Worm (Caenorhabditis elegans) whole organism, midembryonic: Measurements from ENCODE around the gene znf-782.

Experiments used
- T22C8.4 ChIP-seq: fragments of 200-800 bp; sonication (Bioruptor generic); IDR thresholded peaks from 2 replicates; pipeline ENCODE4 v1.3.6; 2022; ENCODE audit warnings: missing genetic modification characterization, missing compliant biosample characterization
- cog-1 ChIP-seq: sonication (generic microtip); optimal IDR thresholded peaks from 2 replicates; lab custom pipeline; 2016; ENCODE audit warnings: missing genetic modification characterization, missing compliant biosample characterization
- flt-1 ChIP-seq: fragments of 200-800 bp; sonication (Bioruptor generic); IDR thresholded peaks from 2 replicates; pipeline ENCODE4 v1.3.6; 2022; ENCODE audit warnings: missing genetic modification characterization, missing compliant biosample characterization
- klf-2 ChIP-seq: fragments of 200-800 bp; sonication (Bioruptor generic); conservative IDR thresholded peaks from 2 replicates; pipeline ENCODE4 v1.3.6; 2022; ENCODE audit warnings: missing genetic modification reagents, missing genetic modification characterization, missing compliant biosample characterization
- med-1 ChIP-seq: sonication (generic microtip); optimal IDR thresholded peaks from 2 replicates; lab custom pipeline; 2017; ENCODE audit warnings: missing genetic modification characterization, mild to moderate bottlenecking, missing compliant biosample characterization, antibody characterized with exemption, missing genetic modification reagents; ENCODE audit not compliant: insufficient read depth
- ref-1 ChIP-seq: fragments of 200-800 bp; sonication (Bioruptor generic); conservative IDR thresholded peaks from 2 replicates; pipeline ENCODE4 v1.3.6; 2022; ENCODE audit warnings: missing genetic modification reagents, missing genetic modification characterization, missing compliant biosample characterization
- tab-1 ChIP-seq: fragments of 200-800 bp; sonication (Bioruptor generic); IDR thresholded peaks from 2 replicates; pipeline ENCODE4 v1.3.6; 2022; ENCODE audit warnings: missing genetic modification characterization, missing compliant biosample characterization
- ztf-23 ChIP-seq: fragments of 200-800 bp; sonication (Bioruptor generic); IDR thresholded peaks from 2 replicates; pipeline ENCODE4 v1.3.6; 2022; ENCODE audit warnings: missing genetic modification reagents, missing genetic modification characterization, missing compliant biosample characterization
- ztf-29 ChIP-seq: fragments of 200-800 bp; sonication (Bioruptor generic); IDR thresholded peaks from 2 replicates; pipeline ENCODE4 v1.3.6; 2022; ENCODE audit warnings: missing genetic modification reagents, missing genetic modification characterization, missing compliant biosample characterization

znf-782 gene

DNA sequence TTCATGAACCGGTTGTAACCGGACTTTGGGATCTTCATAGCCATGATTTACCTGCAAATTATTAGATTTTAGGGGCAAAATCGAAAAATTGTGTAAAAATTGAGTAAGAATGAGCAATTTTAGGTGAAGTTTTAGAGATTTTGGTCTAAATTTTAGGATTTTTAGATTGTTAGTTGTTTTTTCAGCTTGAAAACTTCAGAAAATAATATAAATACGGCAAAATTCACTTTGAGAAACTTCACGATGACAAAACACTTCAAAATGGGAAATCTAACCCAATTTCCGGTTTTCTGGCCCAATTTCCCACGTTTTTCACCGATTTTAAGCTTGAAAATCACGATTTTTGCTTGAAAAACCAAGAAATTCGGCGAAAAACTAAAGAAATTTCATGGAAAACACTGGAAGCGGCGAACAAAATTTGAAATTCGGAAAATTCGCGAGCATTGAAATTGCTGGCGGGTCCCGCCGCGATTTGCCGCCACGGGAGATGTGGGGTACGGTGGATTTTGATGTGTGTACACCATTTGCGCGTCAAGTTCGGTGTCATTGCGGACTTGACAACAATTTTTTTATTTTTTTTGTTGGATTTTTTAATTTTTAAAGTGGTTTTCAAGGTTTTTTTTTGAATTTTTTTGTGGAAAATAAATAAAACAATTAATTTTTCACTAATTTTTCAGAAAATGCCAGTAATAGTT lies 26.7 kb upstream of the znf-782 start, which contains the start of the genes cct-8 and Y55F3AR.2:
Gene cct-8 (minus strand): TSS at position 51 of the 695 bp plus-strand sequence.
Gene Y55F3AR.2 (plus strand): TSS at position 672 of the 695 bp plus-strand sequence.
- TF ChIP-seq flt-1 = peak; percentile 81
- TF ChIP-seq ztf-23 (GFP tag; lab: Robert Waterston, UW) = peak; percentile 92
- TF ChIP-seq ztf-29 (GFP tag; lab: Robert Waterston, UW) = no peak
- TF ChIP-seq T22C8.4 (GFP tag; lab: Robert Waterston, UW) = peak; percentile 55; the same call in 1 of the 2 replicates
- no peak for TF ChIP-seq tab-1 (GFP tag; lab: Robert Waterston, UW)
- TF ChIP-seq klf-2 (GFP tag; lab: Robert Waterston, UW) = peak; percentile 52; the same call in 1 of the 2 replicates
- no peak for TF ChIP-seq ref-1 (GFP tag; lab: Robert Waterston, UW)
- TF ChIP-seq med-1 (GFP tag; lab: Kevin White, UChicago) = no peak
- peak; percentile 88 for TF ChIP-seq cog-1 (tag; lab: Kevin White, UChicago)

DNA sequence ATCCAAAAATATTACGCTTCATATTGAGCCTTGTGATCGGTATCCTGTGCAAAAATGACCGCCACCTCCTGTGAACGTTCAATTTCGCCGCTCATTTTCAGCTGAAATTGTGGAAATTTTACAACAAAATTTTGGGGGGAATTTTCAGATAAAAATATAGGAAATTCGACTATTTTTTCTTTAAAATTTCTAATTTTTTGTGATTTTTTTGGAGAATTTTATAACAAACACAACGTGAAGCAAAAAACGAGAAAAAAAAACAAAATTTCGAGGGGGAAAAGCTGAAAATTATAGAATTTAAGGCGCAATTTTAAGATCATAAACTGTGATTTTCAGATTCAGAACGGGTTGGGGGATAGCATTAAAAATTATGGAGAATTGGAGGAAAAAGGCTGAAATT lies 19.6 kb upstream of the znf-782 start, which contains the start of gene csn-4:
Gene csn-4 (minus strand): TSS at position 101 of the 400 bp plus-strand sequence.
- TF ChIP-seq cog-1 (tag; lab: Kevin White, UChicago) (no peak), klf-2 (GFP tag; lab: Robert Waterston, UW) (no peak), ztf-29 (GFP tag; lab: Robert Waterston, UW) (no peak), T22C8.4 (GFP tag; lab: Robert Waterston, UW) (no peak), ztf-23 (GFP tag; lab: Robert Waterston, UW) (no peak), ref-1 (GFP tag; lab: Robert Waterston, UW) (no peak), tab-1 (GFP tag; lab: Robert Waterston, UW) (no peak), flt-1 (no peak), med-1 (GFP tag; lab: Kevin White, UChicago) (no peak)

DNA sequence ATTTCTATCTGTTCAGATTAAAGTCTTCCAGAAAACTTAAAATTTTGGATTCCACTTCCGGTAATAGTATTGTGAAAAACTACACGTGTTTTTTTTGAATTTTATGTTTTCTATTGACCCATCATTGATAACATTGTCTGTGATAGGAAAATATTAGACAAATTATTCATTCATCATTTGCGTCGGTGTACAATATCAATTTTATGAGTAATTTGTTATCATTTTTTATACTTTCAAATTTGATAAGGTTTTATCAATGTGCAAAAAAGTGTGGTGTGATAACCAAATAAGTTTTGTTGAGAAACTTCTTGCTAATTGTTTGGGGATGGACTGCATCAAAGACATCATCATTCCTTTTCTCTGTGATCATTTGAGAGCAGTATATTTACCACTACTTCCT lies 8.2 kb upstream of the znf-782 start:
- TF ChIP-seq flt-1 (no peak), tab-1 (GFP tag; lab: Robert Waterston, UW) (no peak), cog-1 (tag; lab: Kevin White, UChicago) (no peak), ref-1 (GFP tag; lab: Robert Waterston, UW) (no peak), T22C8.4 (GFP tag; lab: Robert Waterston, UW) (no peak), med-1 (GFP tag; lab: Kevin White, UChicago) (no peak), ztf-29 (GFP tag; lab: Robert Waterston, UW) (no peak), klf-2 (GFP tag; lab: Robert Waterston, UW) (no peak), ztf-23 (GFP tag; lab: Robert Waterston, UW) (no peak)

DNA sequence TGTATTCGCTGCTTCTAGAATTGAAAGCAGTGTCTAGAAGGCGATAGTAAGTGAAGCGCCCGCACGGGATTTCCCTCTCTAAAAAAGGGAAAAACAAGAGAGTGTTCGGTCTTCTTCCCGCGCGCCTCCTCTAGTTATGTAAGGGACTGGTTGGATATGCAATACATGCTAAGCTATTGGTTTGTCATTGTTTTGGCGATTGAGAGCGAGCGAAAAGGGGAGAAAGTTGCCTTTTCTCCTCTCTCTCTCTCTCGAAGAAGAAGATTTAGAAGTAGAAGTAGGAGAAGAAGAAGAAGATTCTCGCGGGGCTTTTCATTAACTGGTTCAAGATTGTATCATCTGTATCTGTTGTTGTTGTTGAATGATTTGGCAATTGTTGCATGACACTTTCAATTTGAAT lies 6.7 kb upstream of the znf-782 start:
- TF ChIP-seq med-1 (GFP tag; lab: Kevin White, UChicago) = no peak
- TF ChIP-seq ref-1 (GFP tag; lab: Robert Waterston, UW) = no peak
- no peak for TF ChIP-seq ztf-23 (GFP tag; lab: Robert Waterston, UW)
- TF ChIP-seq tab-1 (GFP tag; lab: Robert Waterston, UW) = no peak
- no peak for TF ChIP-seq klf-2 (GFP tag; lab: Robert Waterston, UW)
- no peak for TF ChIP-seq ztf-29 (GFP tag; lab: Robert Waterston, UW)
- no peak for TF ChIP-seq flt-1

DNA sequence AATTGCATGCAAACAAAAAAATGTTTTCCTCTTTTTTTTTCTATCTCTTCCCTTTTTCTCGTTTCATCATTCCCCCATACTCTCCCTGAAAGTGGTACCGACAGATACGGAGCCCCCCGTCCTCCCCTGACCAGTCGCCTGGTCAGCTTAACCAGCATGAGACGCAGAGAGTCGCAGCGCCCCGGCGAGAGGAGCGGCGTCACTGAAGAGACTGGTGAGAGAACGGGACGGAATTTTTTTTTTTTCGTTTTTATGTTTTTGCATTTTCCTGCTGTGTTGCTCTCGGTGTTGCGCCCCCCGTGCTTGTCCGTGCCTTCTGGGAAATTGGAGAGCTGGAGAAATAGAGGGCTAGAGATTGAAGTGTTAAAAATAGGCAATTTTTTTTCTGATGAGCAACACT lies 3.1 kb upstream of the znf-782 start:
- no peak for TF ChIP-seq cog-1 (tag; lab: Kevin White, UChicago)
- TF ChIP-seq T22C8.4 (GFP tag; lab: Robert Waterston, UW) = no peak
- no peak for TF ChIP-seq med-1 (GFP tag; lab: Kevin White, UChicago)
- TF ChIP-seq ztf-23 (GFP tag; lab: Robert Waterston, UW) = no peak
- TF ChIP-seq flt-1 = no peak
- no peak for TF ChIP-seq tab-1 (GFP tag; lab: Robert Waterston, UW)
- no peak for TF ChIP-seq klf-2 (GFP tag; lab: Robert Waterston, UW)
- TF ChIP-seq ztf-29 (GFP tag; lab: Robert Waterston, UW) = no peak
- no peak for TF ChIP-seq ref-1 (GFP tag; lab: Robert Waterston, UW)

DNA sequence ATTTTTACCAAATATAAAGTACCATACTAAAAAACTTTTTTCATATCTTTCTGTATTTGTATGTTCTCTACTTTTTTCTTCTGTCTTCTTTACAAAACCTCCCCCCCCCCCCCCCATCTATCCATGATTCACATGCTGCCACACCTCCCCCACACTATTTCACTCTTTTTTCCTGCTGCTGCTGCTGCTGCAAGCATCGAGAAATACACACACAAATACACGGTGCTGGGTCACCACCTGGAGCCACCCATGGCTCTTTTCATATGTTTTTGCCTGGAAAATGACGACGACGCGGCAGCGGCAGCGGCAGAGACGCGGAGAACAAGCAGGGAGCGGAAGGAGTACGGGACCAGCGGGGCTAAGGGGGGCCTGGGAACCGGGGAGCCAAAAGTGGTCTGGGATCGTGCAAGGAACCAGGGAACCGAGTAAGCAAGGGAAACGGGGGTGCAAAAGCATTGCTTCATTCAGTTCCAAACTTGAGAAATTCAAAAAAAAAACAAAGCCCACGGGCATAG lies 1.5 kb upstream of the znf-782 start:
- TF ChIP-seq flt-1 (no peak), klf-2 (GFP tag; lab: Robert Waterston, UW) (no peak), cog-1 (tag; lab: Kevin White, UChicago) (no peak), ref-1 (GFP tag; lab: Robert Waterston, UW) (no peak), tab-1 (GFP tag; lab: Robert Waterston, UW) (no peak), ztf-29 (GFP tag; lab: Robert Waterston, UW) (no peak), T22C8.4 (GFP tag; lab: Robert Waterston, UW) (no peak), med-1 (GFP tag; lab: Kevin White, UChicago) (no peak), ztf-23 (GFP tag; lab: Robert Waterston, UW) (no peak)

DNA sequence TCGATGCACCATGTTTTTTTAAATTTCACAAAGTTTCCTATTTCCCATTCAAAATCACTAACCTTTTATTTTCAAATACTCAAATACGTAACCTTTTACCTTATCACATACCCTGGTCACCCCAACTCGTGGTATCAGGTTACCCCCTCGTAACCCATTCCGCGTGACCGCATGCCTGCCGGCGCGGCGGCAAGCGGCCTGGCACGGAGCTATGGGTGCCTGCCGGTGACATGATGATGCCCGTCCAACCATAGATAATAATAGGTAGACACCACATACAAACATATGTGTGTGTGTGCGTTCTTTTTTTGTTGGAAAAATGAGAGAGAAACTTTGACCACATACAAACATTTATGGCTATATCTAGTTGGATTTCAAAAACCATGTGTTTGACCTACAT lies 1.8 kb downstream of the znf-782 start:
- no peak for TF ChIP-seq tab-1 (GFP tag; lab: Robert Waterston, UW)
- no peak for TF ChIP-seq flt-1
- TF ChIP-seq T22C8.4 (GFP tag; lab: Robert Waterston, UW) = no peak
- TF ChIP-seq med-1 (GFP tag; lab: Kevin White, UChicago) = no peak
- no peak for TF ChIP-seq klf-2 (GFP tag; lab: Robert Waterston, UW)
- TF ChIP-seq cog-1 (tag; lab: Kevin White, UChicago) = no peak
- no peak for TF ChIP-seq ztf-23 (GFP tag; lab: Robert Waterston, UW)
- no peak for TF ChIP-seq ref-1 (GFP tag; lab: Robert Waterston, UW)
- no peak for TF ChIP-seq ztf-29 (GFP tag; lab: Robert Waterston, UW)

DNA sequence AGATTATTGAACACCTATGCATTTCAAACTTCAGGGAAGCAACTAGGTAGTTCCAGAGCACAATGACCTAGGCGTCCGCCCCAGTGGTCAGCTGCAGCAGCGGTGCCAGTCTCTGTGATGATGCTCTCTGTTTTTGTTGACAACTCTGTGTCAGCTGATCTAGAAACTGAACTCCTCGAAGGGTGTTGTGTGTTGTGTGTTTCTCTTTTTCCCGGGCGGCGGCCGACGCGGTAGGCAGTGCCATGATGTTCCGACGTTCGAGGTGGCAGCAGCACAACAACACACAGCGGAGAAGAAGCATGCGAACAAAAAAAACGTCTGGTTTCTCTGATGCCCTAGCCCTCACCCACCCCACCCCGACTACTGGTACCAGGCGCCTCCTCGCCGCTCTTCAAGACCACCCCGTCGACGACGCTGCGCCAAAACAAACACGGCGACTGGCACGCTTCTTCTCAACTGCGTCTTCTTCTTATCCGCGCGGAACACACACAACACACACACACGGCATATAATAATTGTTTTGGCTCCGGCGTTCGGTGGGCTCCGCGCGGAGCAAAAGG lies 3.0 kb downstream of the znf-782 start:
- TF ChIP-seq ztf-29 (GFP tag; lab: Robert Waterston, UW) (no peak), klf-2 (GFP tag; lab: Robert Waterston, UW) (no peak), ref-1 (GFP tag; lab: Robert Waterston, UW) (no peak), med-1 (GFP tag; lab: Kevin White, UChicago) (no peak), cog-1 (tag; lab: Kevin White, UChicago) (no peak), tab-1 (GFP tag; lab: Robert Waterston, UW) (no peak), ztf-23 (GFP tag; lab: Robert Waterston, UW) (no peak), flt-1 (no peak), T22C8.4 (GFP tag; lab: Robert Waterston, UW) (no peak)
